Worm (Caenorhabditis elegans) whole organism, L4/young adult: ENCODE results near the gene oig-2.

Source experiments
- W03F9.2 ChIP-seq: fragments of 150-350 bp; optimal IDR thresholded peaks from 2 replicates; lab custom pipeline; 2014; ENCODE audit warnings: missing biosample characterization, missing genetic modification characterization
- dao-5 ChIP-seq: sonication (generic microtip); optimal IDR thresholded peaks from 2 replicates; lab custom pipeline; 2016; ENCODE audit warnings: missing genotype, missing genetic modification characterization, moderate library complexity, missing compliant biosample characterization
- him-1 ChIP-seq: sonication (generic microtip); optimal IDR thresholded peaks from 2 replicates; lab custom pipeline; 2016; ENCODE audit warnings: missing genotype, missing genetic modification reagents, missing genetic modification characterization, missing compliant biosample characterization

The oig-2 gene

DNA sequence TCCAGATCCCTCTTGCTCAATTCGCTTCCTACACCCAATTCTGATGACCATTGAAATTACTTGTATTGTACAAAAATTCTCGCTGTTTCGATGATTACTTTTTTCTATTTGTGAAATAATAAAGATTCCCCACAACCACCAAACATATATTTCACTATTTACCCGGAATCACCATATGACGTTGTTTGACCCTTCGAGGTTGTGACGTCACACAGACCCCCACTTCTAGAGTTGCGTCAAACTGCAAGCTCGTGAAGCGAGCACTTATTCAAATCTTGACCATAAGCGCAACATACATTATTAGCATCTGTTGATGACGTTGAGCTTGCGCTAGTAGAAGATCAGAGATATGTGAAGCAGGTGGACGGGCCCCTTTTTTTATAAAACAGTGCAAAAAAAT, 15.0 kb downstream of the oig-2 start:
- TF ChIP-seq W03F9.2 (no peak), him-1 (tag; lab: Kevin White, UChicago) (no peak), dao-5 (tag; lab: Kevin White, UChicago) (no peak)

DNA sequence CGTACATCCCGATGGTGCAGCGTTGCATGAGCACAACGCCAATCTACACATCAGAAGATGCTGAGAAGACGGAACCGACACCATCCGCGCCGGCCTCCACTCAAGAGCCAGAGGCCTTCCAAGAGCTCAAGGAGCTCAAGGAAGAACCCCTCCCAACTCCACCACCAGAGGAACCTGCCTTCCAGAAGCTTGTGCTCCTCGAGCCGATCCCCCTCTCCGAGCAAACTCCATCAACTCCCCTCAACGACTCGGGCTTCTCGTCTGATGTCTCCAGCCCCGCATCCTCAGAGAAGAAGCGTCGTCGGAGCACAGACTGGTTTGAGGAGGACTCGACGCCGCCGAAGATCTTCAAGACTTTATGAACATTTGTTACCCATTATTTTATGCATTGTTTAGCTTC, 15.8 kb downstream of the oig-2 start:
- TF ChIP-seq him-1 (tag; lab: Kevin White, UChicago) = no peak
- TF ChIP-seq W03F9.2 = no peak
- TF ChIP-seq dao-5 (tag; lab: Kevin White, UChicago) = no peak

DNA sequence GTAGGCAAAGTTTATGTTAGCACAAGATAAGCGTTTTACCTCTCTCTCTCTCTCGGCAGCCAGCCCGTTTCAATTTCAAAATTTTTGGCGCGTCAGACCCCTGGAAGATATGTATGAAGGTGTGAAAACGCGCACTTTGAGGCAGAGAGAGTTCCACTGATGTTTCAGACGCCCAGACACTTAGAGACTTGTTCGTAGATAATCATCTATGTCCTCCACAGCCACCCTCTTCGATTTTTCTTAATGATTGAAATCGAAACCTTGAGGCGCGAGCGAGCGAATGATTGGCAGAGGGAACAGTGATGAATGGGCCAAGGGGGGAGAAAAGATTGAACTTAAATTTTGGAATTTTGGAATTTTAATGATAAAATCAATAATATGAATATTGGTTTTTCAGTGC, 16.4 kb downstream of the oig-2 start:
- no peak for TF ChIP-seq W03F9.2
- no peak for TF ChIP-seq dao-5 (tag; lab: Kevin White, UChicago)
- TF ChIP-seq him-1 (tag; lab: Kevin White, UChicago) = no peak

DNA sequence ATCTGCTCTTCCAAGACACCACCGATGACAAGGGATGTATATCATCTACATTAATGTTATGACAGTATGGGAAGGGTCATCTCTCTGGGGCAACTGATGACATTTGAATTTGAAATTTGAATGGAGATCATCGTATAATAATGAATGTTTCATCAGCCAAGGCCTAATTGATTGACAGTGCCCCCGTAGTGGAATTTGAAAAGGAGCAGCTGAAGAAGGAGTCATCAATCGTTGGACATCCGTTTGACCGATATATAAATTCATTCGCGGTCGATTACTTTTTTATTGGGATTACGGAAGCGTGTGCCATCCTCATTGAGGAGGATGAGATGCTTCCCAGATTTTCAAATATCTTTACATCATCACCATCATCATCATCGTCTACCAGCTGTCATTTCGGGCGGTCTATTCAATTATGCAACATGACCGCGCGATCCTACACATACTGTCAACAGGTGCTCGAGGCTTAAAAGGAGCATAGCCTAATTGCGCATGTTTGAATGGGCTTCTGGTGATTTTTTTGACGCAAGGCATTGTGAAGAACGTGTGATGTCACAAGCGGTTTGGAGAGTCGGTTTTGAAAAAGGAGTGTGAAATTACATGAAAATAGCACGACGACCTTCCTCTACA, 16.9 kb downstream of the oig-2 start:
- TF ChIP-seq W03F9.2 = no peak
- TF ChIP-seq dao-5 (tag; lab: Kevin White, UChicago) = no peak

DNA sequence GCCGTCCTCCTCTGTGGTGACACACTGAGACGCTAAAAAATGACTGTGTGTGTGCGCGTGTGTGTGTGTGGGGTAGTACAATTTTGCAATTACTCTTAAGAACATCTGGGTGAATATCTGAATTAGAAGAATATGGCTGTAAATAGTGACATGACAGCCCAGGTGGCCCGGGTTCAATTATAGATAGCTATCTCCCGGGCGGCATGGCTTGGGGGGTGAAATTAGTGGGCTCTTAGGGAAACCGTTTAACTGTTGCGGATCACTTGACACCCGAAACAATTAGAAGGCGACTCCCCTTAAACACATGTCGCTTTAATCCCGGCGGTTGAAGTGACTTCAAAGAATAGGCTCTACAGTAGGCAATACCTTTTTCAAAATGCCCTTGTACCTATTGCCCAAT, 17.8 kb downstream of the oig-2 start:
- TF ChIP-seq W03F9.2 (no peak), dao-5 (tag; lab: Kevin White, UChicago) (no peak), him-1 (tag; lab: Kevin White, UChicago) (no peak)

DNA sequence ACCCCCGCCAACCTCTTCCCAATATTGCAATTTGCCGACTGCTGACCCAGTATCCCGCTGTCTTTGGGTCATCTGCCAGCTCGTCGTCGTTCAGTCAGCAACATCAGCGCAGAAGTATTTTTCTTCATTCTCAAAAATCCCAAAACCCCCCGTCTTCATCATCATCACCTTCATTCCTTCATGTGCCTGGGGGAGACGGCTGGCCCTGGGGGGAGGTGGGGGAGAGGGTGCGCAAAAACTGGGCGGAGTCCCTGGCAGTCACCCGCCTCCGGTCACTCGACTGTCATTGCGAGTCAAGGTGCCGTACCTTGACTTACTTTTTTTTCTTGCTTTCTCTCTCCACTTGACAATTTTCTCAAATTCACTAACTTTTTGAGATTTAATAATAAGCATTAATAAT, 20.2 kb downstream of the oig-2 start:
- TF ChIP-seq him-1 (tag; lab: Kevin White, UChicago) (no peak), W03F9.2 (no peak), dao-5 (tag; lab: Kevin White, UChicago) (no peak)

DNA sequence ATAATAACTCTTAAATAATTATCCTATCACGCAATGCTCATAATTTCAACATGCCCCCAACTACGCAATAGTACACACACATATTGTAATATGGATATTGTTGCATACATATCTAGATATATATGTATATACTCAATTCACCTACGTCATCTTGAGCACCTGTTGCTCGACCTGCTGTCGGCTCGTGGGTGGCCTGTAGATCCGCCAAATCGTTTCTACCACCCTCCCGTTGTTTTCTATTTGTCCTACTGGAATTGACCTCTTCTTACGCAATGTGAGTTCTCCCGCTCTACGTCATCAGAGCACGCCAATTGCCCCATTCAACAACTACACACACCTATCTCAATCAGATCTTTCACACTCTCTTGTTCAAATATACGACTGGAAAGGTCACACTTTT, 22.2 kb downstream of the oig-2 start:
- no peak for TF ChIP-seq him-1 (tag; lab: Kevin White, UChicago)
- no peak for TF ChIP-seq W03F9.2
- no peak for TF ChIP-seq dao-5 (tag; lab: Kevin White, UChicago)

DNA sequence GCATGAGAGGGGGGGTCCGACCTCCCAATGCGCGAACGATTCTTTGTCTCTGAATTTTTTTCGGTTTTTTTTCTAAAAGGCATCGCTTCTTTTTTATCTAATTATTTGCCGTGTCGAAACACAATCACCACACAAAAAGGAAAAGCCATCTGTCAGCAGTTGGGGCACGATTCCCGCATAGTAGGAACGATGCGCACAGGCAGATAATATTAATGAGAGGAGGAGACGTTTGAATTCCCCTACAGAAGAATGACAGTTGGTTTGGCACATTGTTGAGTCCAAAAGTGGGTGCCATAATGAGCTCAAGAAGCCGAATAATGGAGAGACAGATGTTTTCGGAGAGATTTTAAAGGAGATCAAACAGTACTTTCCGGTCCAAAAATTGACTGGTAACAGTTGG, 23.3 kb downstream of the oig-2 start:
- TF ChIP-seq W03F9.2 = no peak
- no peak for TF ChIP-seq him-1 (tag; lab: Kevin White, UChicago)
- no peak for TF ChIP-seq dao-5 (tag; lab: Kevin White, UChicago)

DNA sequence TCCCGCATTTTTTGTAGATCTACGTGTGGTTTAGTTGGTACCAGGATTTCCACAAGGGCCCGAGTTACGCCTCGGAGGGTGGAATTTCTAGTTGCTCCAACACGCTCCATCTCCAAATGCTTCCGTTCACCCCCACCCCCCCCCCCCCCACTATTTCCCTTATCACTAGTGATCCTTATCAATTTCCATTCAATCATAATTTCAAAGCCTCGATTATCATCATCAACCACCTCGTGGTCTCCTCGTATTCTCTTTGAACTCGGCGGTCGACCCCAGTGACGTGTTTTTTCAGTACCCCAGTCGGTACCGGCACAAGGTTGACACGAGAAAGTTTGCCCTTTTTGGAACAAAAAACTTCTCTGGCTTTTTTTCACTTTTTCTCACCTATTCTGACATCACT, 25.1 kb downstream of the oig-2 start:
- TF ChIP-seq him-1 (tag; lab: Kevin White, UChicago) (no peak), dao-5 (tag; lab: Kevin White, UChicago) (no peak), W03F9.2 (no peak)

DNA sequence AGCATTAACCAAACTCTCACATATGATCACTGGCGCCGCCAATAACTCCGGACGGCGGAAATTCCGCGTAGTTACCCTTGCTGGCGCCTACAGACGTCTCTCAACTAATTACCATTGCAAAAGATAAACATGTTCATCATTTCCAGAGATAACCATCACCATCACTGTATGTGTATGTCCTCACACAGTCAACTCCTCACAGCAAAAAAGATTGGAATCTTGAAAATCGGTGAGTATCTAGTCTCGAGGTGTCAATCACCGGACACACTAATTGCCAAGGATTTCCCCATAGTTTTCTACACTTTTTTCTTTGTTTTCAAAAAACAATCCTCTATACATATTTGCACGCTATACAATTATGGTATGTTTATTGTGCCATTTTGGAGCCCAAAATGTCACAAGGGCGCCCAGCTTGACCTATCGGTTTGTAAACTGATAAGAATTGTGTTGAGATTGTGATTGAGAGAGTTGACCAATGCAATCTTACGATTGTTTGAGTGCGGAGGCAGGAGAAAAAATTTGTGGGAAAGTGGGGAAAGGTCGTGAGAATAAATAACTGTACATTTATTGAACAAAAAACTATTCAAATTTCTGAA, 25.9 kb downstream of the oig-2 start:
- TF ChIP-seq W03F9.2 = no peak
- no peak for TF ChIP-seq him-1 (tag; lab: Kevin White, UChicago)
- no peak for TF ChIP-seq dao-5 (tag; lab: Kevin White, UChicago)

DNA sequence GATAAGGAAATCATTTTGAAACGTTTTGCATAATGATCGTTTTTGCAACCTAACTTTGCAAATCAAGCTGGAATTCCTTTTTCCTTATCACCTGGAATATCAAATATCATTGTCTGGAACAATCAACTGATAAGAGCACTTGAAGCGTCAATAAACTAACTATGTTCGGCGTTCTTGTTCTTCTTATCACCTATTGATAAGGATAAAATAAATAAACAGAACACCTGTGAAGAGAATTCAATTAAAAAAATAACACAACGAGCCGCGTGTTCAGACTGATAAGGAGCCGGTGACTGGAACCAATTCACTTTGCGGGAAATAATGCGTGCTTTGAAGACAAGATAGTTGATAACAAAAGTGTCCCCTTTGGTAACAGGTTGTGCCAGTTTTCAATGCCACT, 27.8 kb downstream of the oig-2 start, which contains the start of gene cyd-1:
Gene cyd-1 (plus strand): TSS at position 380 of the 400 bp plus-strand sequence.
- no peak for TF ChIP-seq him-1 (tag; lab: Kevin White, UChicago)
- no peak for TF ChIP-seq dao-5 (tag; lab: Kevin White, UChicago)
- TF ChIP-seq W03F9.2 = no peak

DNA sequence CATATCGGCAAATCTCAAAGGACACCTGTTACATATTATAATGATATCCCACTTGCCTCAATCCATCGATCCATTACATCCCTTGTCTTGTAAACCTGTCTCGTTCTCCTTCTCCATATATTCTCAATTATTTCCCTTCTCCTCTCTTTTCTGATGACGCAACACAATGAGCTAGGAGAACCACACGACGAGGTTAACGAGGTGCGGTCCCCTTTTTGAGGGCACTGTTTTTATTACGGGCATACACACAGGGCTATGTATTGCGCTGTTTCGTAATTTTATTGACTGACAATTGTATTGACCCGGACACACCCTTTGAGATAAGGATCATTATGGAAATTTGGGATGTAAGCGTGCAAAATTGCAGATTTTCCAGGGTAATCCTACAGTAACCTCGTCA, 29.3 kb downstream of the oig-2 start:
- TF ChIP-seq W03F9.2 = no peak
- TF ChIP-seq dao-5 (tag; lab: Kevin White, UChicago) = no peak
- TF ChIP-seq him-1 (tag; lab: Kevin White, UChicago) = no peak

DNA sequence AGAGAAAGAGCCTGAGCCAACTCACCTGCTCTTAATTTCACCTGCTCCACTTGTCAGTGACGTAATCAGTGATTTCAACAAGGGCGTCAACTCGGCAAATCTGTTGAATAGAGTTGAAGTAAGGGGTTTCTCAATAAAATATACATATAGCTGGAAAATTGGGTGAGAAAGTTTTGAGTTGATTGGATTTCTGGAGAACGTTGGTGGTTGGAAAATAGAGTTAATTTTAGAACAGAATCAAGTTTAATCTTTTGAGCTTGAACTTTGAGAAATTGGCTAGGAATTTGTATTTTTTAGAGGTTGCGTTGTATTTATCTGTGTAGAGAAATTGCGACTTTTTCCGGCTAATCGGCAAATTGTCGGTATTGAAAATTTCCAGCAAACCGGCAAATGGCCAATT, 38.3 kb downstream of the oig-2 start, which contains the start of gene Y38F1A.4:
Gene Y38F1A.4 (minus strand): TSS at position 101 of the 400 bp plus-strand sequence.
- TF ChIP-seq dao-5 (tag; lab: Kevin White, UChicago) = no peak
- TF ChIP-seq him-1 (tag; lab: Kevin White, UChicago) = no peak
- TF ChIP-seq W03F9.2 = no peak

DNA sequence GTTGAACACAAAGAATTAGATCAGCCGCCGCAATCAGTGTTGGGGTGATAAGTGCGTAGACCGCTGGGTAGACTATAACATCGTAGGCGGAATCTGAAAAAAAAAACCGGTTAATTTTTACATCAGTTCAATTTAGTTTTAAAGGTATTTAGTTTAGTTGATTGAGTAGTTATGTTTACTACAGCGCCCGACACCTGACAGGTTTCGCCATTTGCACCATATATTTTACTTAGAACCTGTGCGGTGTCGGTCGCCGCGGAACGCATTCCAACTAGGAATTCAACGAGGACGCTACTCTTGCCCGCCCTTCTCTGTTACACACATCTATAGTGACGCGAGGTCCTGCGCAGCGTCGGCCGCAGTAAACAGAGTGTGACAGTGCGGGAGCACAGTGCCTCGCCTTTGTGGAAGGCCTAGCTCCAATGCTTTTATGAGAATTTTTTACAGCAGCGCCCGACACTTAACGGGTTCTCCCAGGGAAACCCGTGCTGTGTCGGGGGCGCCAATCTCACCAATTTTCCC, 39.5 kb downstream of the oig-2 start:
- no peak for TF ChIP-seq dao-5 (tag; lab: Kevin White, UChicago)
- no peak for TF ChIP-seq W03F9.2
- TF ChIP-seq him-1 (tag; lab: Kevin White, UChicago) = no peak

DNA sequence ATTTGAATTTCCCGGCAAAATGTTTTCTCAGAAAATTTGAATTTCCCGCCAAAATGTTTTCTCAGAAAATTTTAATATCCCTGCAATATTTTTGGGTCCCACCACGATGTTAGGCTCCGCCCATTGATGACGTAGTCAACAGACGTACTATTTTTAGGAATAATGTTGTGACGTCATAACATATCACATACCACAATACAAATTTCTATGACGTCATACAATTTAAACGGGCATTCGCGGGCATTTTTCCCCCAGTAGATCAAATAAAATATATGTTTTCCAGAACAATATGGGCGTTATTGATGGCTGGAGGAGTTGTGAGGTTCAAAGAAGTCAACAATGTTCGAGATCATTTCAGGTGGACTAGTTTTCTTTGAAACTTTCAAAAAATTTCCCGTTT, 41.7 kb downstream of the oig-2 start:
- TF ChIP-seq W03F9.2 = no peak
- no peak for TF ChIP-seq him-1 (tag; lab: Kevin White, UChicago)
- no peak for TF ChIP-seq dao-5 (tag; lab: Kevin White, UChicago)
